Worm (Caenorhabditis elegans) whole organism, L1 larva: Measurements from ENCODE around the gene ZC262.4.

Source experiments
- C04F5.9 ChIP-seq: sonication (generic microtip); optimal IDR thresholded peaks from 2 replicates; lab custom pipeline; 2016; ENCODE audit warnings: missing genetic modification characterization, missing compliant biosample characterization
- C34B4.2 ChIP-seq: sonication (generic microtip); optimal IDR thresholded peaks from 2 replicates; lab custom pipeline; 2017; ENCODE audit warnings: mild to moderate bottlenecking, missing genetic modification characterization, missing compliant biosample characterization
- alr-1 ChIP-seq: fragments of 200-800 bp; sonication (Bioruptor generic); optimal IDR thresholded peaks from 2 replicates; lab custom pipeline; 2018; ENCODE audit warnings: borderline replicate concordance, mild to moderate bottlenecking, missing genetic modification characterization, missing compliant biosample characterization
- aly-2 ChIP-seq: fragments of 150-350 bp; optimal IDR thresholded peaks from 2 replicates; lab custom pipeline; 2014; ENCODE audit warnings: missing biosample characterization, missing genetic modification characterization
- ama-1 ChIP-seq: fragments of 150-350 bp; optimal IDR thresholded peaks from 2 replicates; lab custom pipeline; 2014
- blmp-1 ChIP-seq: fragments of 150-350 bp; optimal IDR thresholded peaks from 2 replicates; lab custom pipeline; 2014; ENCODE audit warnings: missing biosample characterization, missing genetic modification characterization
- ceh-63 ChIP-seq: fragments of 200-800 bp; sonication (Bioruptor generic); optimal IDR thresholded peaks from 2 replicates; lab custom pipeline; 2018; ENCODE audit warnings: mild to moderate bottlenecking, missing genetic modification characterization, missing compliant biosample characterization
- ceh-90 ChIP-seq: sonication (generic microtip); optimal IDR thresholded peaks from 2 replicates; lab custom pipeline; 2016; ENCODE audit warnings: missing genetic modification characterization, missing compliant biosample characterization
- dpl-1 ChIP-seq, 3 experiments: fragments of 150-350 bp in 2 of 3; sonication (generic microtip) in 1 of 3; optimal IDR thresholded peaks; 2 replicates each; lab custom pipeline; 2014 to 2017; ENCODE audit warnings: missing biosample characterization in 3 of 3, missing genetic modification characterization in 3 of 3, missing genetic modification reagents in 3 of 3
- efl-1 ChIP-seq, 4 experiments: fragments of 150-350 bp; optimal IDR thresholded peaks in 3 of 4; peaks in 1 of 4; 1 replicate in 1 of 4; 2 replicates in 3 of 4; lab custom pipeline; 2014; ENCODE audit warnings: missing biosample characterization in 2 of 4, missing genetic modification characterization in 2 of 4, missing genetic modification reagents in 2 of 4
- elt-2 ChIP-seq: sonication (generic microtip); optimal IDR thresholded peaks from 2 replicates; lab custom pipeline; 2016; ENCODE audit warnings: missing genetic modification characterization, mild to moderate bottlenecking, inconsistent platforms, missing compliant biosample characterization, missing genetic modification reagents
- ets-5 ChIP-seq: fragments of 200-800 bp; sonication (Bioruptor generic); IDR thresholded peaks from 2 replicates; pipeline ENCODE4 v1.3.6; 2022; ENCODE audit warnings: missing genetic modification characterization, missing compliant biosample characterization
- fkh-10 ChIP-seq: sonication (generic microtip); optimal IDR thresholded peaks from 2 replicates; lab custom pipeline; 2017; ENCODE audit warnings: missing biosample characterization, missing genetic modification reagents, missing genetic modification characterization
- grh-1 ChIP-seq: fragments of 200-800 bp; sonication (Bioruptor generic); IDR thresholded peaks from 2 replicates; pipeline ENCODE4 v1.3.6; 2022; ENCODE audit warnings: missing genetic modification reagents, missing genetic modification characterization, missing compliant biosample characterization
- hlh-17 ChIP-seq: fragments of 200-800 bp; sonication (Bioruptor generic); optimal IDR thresholded peaks from 2 replicates; lab custom pipeline; 2018; ENCODE audit warnings: missing genetic modification characterization, mild to moderate bottlenecking, missing compliant biosample characterization, moderate library complexity, borderline replicate concordance
- irx-1 ChIP-seq: sonication (generic microtip); optimal IDR thresholded peaks from 2 replicates; lab custom pipeline; 2016; ENCODE audit warnings: missing genetic modification characterization, missing compliant biosample characterization
- lin-13 ChIP-seq: fragments of 150-350 bp; optimal IDR thresholded peaks from 2 replicates; lab custom pipeline; 2014; ENCODE audit warnings: missing biosample characterization, missing genetic modification reagents, missing genetic modification characterization
- lin-14 ChIP-seq: fragments of 200-800 bp; sonication (Bioruptor generic); optimal IDR thresholded peaks from 2 replicates; lab custom pipeline; 2018; ENCODE audit warnings: mild to moderate bottlenecking, missing genetic modification characterization, moderate library complexity, missing compliant biosample characterization
- lin-35 ChIP-seq, 2 experiments: fragments of 150-350 bp; optimal IDR thresholded peaks; 2 replicates each; lab custom pipeline; 2014; ENCODE audit warnings: missing biosample characterization in 2 of 2, missing genetic modification characterization in 2 of 2, missing genetic modification reagents in 2 of 2
- mab-9 ChIP-seq: fragments of 200-800 bp; sonication (Bioruptor generic); IDR thresholded peaks from 2 replicates; pipeline ENCODE4 v1.3.6; 2022; ENCODE audit warnings: missing genetic modification reagents, missing genetic modification characterization, missing compliant biosample characterization
- mdl-1 ChIP-seq, 2 experiments: fragments of 150-350 bp; optimal IDR thresholded peaks; 2 replicates each; lab custom pipeline; 2014 to 2017; ENCODE audit warnings: missing biosample characterization in 2 of 2, missing genetic modification characterization in 2 of 2, inconsistent platforms in 1 of 2
- mep-1 ChIP-seq: fragments of 150-350 bp; optimal IDR thresholded peaks from 2 replicates; lab custom pipeline; 2014; ENCODE audit warnings: missing biosample characterization, missing genetic modification characterization
- nhr-11 ChIP-seq: fragments of 150-350 bp; optimal IDR thresholded peaks from 2 replicates; lab custom pipeline; 2014; ENCODE audit warnings: missing biosample characterization, missing genetic modification characterization
- nhr-19 ChIP-seq: fragments of 200-800 bp; sonication (Bioruptor generic); conservative IDR thresholded peaks from 2 replicates; pipeline ENCODE4 v1.3.6; 2022; ENCODE audit warnings: missing genetic modification characterization, missing compliant biosample characterization
- nhr-20 ChIP-seq: sonication (generic microtip); optimal IDR thresholded peaks from 2 replicates; lab custom pipeline; 2016; ENCODE audit warnings: mild to moderate bottlenecking, missing genetic modification characterization, missing compliant biosample characterization
- nhr-28 ChIP-seq: fragments of 150-350 bp; optimal IDR thresholded peaks from 2 replicates; lab custom pipeline; 2014; ENCODE audit warnings: missing biosample characterization, missing genetic modification characterization
- nhr-85 ChIP-seq: sonication (generic microtip); peaks from one replicate; lab custom pipeline; 2016; ENCODE audit warnings: missing genetic modification characterization, inconsistent platforms, missing compliant biosample characterization
- nhr-90 ChIP-seq: sonication (generic microtip); optimal IDR thresholded peaks from 2 replicates; lab custom pipeline; 2016; ENCODE audit warnings: mild to moderate bottlenecking, missing genetic modification characterization, missing compliant biosample characterization; ENCODE audit not compliant: poor library complexity
- rnt-1 ChIP-seq: sonication (generic microtip); optimal IDR thresholded peaks from 2 replicates; lab custom pipeline; 2016; ENCODE audit warnings: mild to moderate bottlenecking, missing genetic modification characterization, moderate library complexity, missing compliant biosample characterization
- skn-1 ChIP-seq: fragments of 150-350 bp; optimal IDR thresholded peaks from 2 replicates; lab custom pipeline; 2014; ENCODE audit warnings: missing biosample characterization, missing genetic modification characterization
- snu-23 ChIP-seq: sonication (generic microtip); optimal IDR thresholded peaks from 2 replicates; lab custom pipeline; 2016; ENCODE audit warnings: missing genetic modification characterization, missing compliant biosample characterization
- sox-4 ChIP-seq: sonication (generic microtip); optimal IDR thresholded peaks from 2 replicates; lab custom pipeline; 2016; ENCODE audit warnings: missing genetic modification characterization, missing compliant biosample characterization
- sptf-1 ChIP-seq: fragments of 150-350 bp; optimal IDR thresholded peaks from 2 replicates; lab custom pipeline; 2014; ENCODE audit warnings: missing biosample characterization, missing genetic modification characterization
- sup-37 ChIP-seq: fragments of 200-800 bp; sonication (Bioruptor generic); optimal IDR thresholded peaks from 2 replicates; lab custom pipeline; 2018; ENCODE audit warnings: mild to moderate bottlenecking, missing genetic modification characterization, missing compliant biosample characterization
- tlp-1 ChIP-seq: fragments of 150-350 bp; optimal IDR thresholded peaks from 2 replicates; lab custom pipeline; 2014; ENCODE audit warnings: missing biosample characterization, missing genetic modification characterization
- unc-86 ChIP-seq: sonication (generic microtip); optimal IDR thresholded peaks from 2 replicates; lab custom pipeline; 2016; ENCODE audit warnings: missing genetic modification characterization, missing compliant biosample characterization
- zag-1 ChIP-seq: fragments of 150-350 bp; optimal IDR thresholded peaks from 2 replicates; lab custom pipeline; 2014; ENCODE audit warnings: missing biosample characterization, missing genetic modification characterization
- zip-4 ChIP-seq: fragments of 200-800 bp; sonication (Bioruptor generic); optimal IDR thresholded peaks from 2 replicates; lab custom pipeline; 2018; ENCODE audit warnings: mild to moderate bottlenecking, missing genetic modification characterization, moderate library complexity, missing compliant biosample characterization
- ztf-11 ChIP-seq, 2 experiments: sonication (generic microtip); optimal IDR thresholded peaks; 2 replicates each; lab custom pipeline; 2016 to 2017; ENCODE audit warnings: missing genetic modification characterization in 2 of 2, missing biosample characterization in 1 of 2, missing compliant biosample characterization in 1 of 2
- ztf-4 ChIP-seq: fragments of 150-350 bp; optimal IDR thresholded peaks from 2 replicates; lab custom pipeline; 2014; ENCODE audit warnings: missing biosample characterization, missing genetic modification characterization

The ZC262.4 gene

DNA sequence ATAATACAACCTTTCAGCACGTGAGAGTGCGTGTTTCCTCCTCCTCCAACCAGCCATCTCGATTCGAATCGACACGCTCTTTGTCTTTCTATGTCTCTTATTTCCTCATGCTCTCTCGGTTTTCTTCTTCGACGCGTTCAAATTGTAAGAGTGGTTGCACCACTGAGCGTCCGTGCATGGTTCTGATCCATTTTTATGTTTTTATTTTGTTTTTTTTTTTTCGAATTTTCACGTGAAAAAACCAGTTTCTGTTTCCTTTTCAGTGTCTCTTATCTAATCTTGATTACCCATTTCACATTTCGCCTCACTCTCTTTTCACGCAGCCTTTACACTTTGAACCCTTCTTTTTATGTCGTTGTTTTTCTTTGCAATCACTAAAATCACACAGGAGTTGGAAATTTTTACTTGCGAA lies 36.5 kb upstream of the ZC262.4 start (continued):
- TF ChIP-seq alr-1 (no peak), nhr-28 (tag; lab: Kevin White, UChicago) (no peak), zip-4 (no peak), ama-1 (no peak), C34B4.2 (tag; lab: Kevin White, UChicago) (no peak), dpl-1 (GFP tag; optimal IDR thresholded peaks at IDR 0.05; lab: Kevin White, UChicago) (peak in 1 of 3 experiments; percentile 17), nhr-20 (peak; percentile 53), mdl-1 (tag; optimal IDR thresholded peaks at IDR 0.05; lab: Kevin White, UChicago) (peak in 1 of 2 experiments; percentile 74), zag-1 (no peak), ceh-63 (GFP tag; lab: Kevin White, UChicago) (no peak), fkh-10 (GFP tag; lab: Kevin White, UChicago) (no peak), grh-1 (GFP tag; lab: Robert Waterston, UW) (peak; percentile 72), lin-14 (peak; percentile 78), tlp-1 (tag; lab: Kevin White, UChicago) (no peak), snu-23 (GFP tag; lab: Kevin White, UChicago) (peak; percentile 60), elt-2 (tag; lab: Kevin White, UChicago) (peak; percentile 46), C04F5.9 (tag; lab: Kevin White, UChicago) (no peak)

DNA sequence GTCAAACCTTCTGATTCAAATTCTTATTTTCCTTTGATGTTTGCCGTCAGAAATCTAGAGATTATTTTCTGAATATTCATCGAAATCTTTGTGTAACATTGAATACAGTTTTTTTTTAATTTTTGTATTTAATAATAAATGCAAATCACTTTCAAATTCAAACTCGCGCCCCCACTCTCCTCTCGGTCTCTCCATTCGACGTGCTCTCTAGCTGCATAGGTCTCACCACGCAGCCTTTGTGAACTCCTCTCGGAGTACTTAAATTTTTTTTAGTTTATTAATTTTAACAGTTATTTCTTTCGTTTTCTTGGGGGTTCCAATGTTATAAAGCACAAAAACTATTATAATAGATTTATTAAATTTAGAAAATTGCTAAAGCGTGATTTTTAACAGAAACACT lies 35.9 kb upstream of the ZC262.4 start:
- TF ChIP-seq sox-4: no peak
- TF ChIP-seq efl-1 (optimal IDR thresholded peaks at IDR 0.05; lab: Kevin White, UChicago): peak; percentile 35 to 55
- peak; percentile 51 to 60 for TF ChIP-seq efl-1 (GFP tag; optimal IDR thresholded peaks at IDR 0.05 in 1 of 2; lab: Kevin White, UChicago)
- TF ChIP-seq aly-2 (tag; lab: Kevin White, UChicago): no peak
- TF ChIP-seq irx-1 (tag; lab: Kevin White, UChicago): no peak
- TF ChIP-seq skn-1: no peak
- no peak for TF ChIP-seq blmp-1
- TF ChIP-seq lin-13 (GFP tag; lab: Kevin White, UChicago): no peak
- TF ChIP-seq lin-35 (GFP tag; optimal IDR thresholded peaks at IDR 0.05; lab: Kevin White, UChicago): peak in 1 of 2 experiments; percentile 4
- no peak for TF ChIP-seq nhr-28 (tag; lab: Kevin White, UChicago)
- no peak for TF ChIP-seq unc-86 (tag; lab: Kevin White, UChicago)
- TF ChIP-seq nhr-90 (tag; lab: Kevin White, UChicago): no peak
- peak in 1 of 3 experiments; percentile 36 for TF ChIP-seq dpl-1 (GFP tag; optimal IDR thresholded peaks at IDR 0.05; lab: Kevin White, UChicago)
- no peak for TF ChIP-seq ets-5 (GFP tag; lab: Robert Waterston, UW)
- TF ChIP-seq hlh-17 (GFP tag; lab: Kevin White, UChicago): no peak
- TF ChIP-seq ceh-63 (GFP tag; lab: Kevin White, UChicago): no peak
- TF ChIP-seq nhr-85 (tag; lab: Kevin White, UChicago): no peak
- TF ChIP-seq nhr-20: no peak
- no peak for TF ChIP-seq mab-9 (GFP tag; lab: Robert Waterston, UW)

DNA sequence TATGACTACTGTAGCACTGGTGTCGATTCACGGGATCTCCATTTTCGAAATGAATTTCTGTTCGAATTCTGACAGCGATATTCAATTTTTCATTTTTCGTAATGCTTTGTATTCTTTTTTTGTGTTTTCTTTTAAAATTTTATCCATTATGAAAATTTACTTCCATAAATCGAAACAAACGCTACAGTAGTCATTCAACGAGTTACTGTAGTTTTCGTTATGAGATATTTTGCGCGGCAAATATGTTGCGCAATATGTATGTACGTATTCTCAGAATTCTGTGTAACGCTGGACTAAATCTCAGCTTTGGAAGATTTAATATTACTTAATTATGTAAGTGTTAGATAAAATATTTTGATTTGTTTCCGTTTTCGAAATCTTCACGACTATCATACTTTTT lies 34.8 kb upstream of the ZC262.4 start:
- no peak for TF ChIP-seq C04F5.9 (tag; lab: Kevin White, UChicago)
- no peak for TF ChIP-seq efl-1 (optimal IDR thresholded peaks at IDR 0.05; lab: Kevin White, UChicago)
- peak in 1 of 2 experiments; percentile 17 for TF ChIP-seq efl-1 (GFP tag; optimal IDR thresholded peaks at IDR 0.05 in 1 of 2; lab: Kevin White, UChicago)
- no peak for TF ChIP-seq nhr-19 (GFP tag; lab: Robert Waterston, UW)
- TF ChIP-seq nhr-11 (tag; lab: Kevin White, UChicago): no peak
- TF ChIP-seq ztf-4 (tag; lab: Kevin White, UChicago): no peak
- no peak for TF ChIP-seq ceh-90
- no peak for TF ChIP-seq sup-37
- no peak for TF ChIP-seq alr-1

DNA sequence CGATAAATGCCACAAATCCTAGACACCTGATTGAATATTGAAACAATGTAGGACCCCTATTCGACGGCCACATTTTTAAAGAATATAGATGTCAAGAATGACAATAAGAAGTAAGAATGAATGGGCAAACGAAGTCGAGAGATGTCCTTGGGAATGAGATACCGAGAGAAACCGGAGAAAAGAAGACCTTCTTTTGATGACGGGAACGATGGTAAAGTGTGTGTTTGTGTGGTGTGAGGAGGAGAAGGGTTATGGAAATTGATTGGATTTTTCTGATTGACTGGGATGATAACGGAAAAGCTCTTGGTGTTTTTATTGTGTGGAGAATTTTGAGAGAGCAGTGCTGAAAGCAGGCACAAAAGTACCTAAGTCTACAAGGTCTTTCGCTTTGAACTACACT lies 34.3 kb upstream of the ZC262.4 start, which contains the start of gene R05D3.9:
TSS of gene R05D3.9 (minus strand) at position 101 of the 400 bp plus-strand sequence.
- TF ChIP-seq efl-1 (optimal IDR thresholded peaks at IDR 0.05; lab: Kevin White, UChicago) (no peak), efl-1 (GFP tag; optimal IDR thresholded peaks at IDR 0.05 in 1 of 2; lab: Kevin White, UChicago) (peak in 1 of 2 experiments; percentile 6), ztf-11 (tag; optimal IDR thresholded peaks at IDR 0.05; lab: Kevin White, UChicago) (no peak), sptf-1 (tag; lab: Kevin White, UChicago) (no peak), rnt-1 (tag; lab: Kevin White, UChicago) (no peak), mep-1 (peak; percentile 49), blmp-1 (peak; percentile 35), nhr-85 (tag; lab: Kevin White, UChicago) (peak; percentile 46), dpl-1 (GFP tag; optimal IDR thresholded peaks at IDR 0.05; lab: Kevin White, UChicago) (no peak), sox-4 (no peak)
